Fruit fly (Drosophila melanogaster) whole organism, prepupa: ENCODE data around the gene CG13694.

ENCODE experiments used
- Blimp-1 ChIP-seq: fragments of 200-800 bp; sonication (Bioruptor generic); optimal IDR thresholded peaks from 3 replicates; lab custom pipeline; 2017; ENCODE audit warnings: missing biosample characterization, missing genetic modification characterization, mild to moderate bottlenecking, moderate library complexity, missing genetic modification reagents
- Gug ChIP-seq: fragments of 200-800 bp; sonication (Bioruptor generic); IDR thresholded peaks from 2 replicates; pipeline ENCODE4 v1.3.6; 2022; ENCODE audit warnings: missing biosample characterization, missing genetic modification characterization
- acj6 ChIP-seq: fragments of 200-800 bp; sonication (Bioruptor generic); optimal IDR thresholded peaks from 3 replicates; lab custom pipeline; 2016; ENCODE audit warnings: missing biosample characterization, missing genetic modification characterization
- ss ChIP-seq, 2 experiments: fragments of 200-800 bp; sonication (Bioruptor generic); optimal IDR thresholded peaks; 2 replicates in 1 of 2; 3 replicates in 1 of 2; lab custom pipeline; 2017 to 2018; ENCODE audit warnings: mild to moderate bottlenecking in 2 of 2, missing biosample characterization in 2 of 2, missing genetic modification characterization in 2 of 2, moderate library complexity in 1 of 2

DNA sequence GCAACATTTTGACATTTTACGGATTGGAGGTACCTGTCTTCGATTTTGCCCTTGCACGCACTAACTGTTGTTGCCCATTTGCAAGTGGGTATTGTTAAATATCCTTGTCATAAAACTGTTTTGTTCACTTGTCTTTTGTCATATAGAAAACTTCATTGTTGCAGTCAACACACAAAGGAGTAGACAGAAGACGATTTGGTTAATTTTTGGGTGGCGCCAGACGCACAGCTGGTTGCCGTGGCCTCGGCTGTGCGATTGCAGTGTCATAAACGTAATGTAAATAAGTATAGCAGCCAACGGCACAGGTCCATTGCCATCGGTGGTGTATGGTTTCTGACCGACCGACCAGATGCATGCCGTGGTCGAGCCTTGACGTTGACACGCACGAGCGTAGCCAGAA lies 25.0 kb downstream of the CG13694 start:
- TF ChIP-seq Gug (GFP tag; lab: Robert Waterston, UW): no peak
- TF ChIP-seq acj6: no peak
- TF ChIP-seq Blimp-1 (GFP tag; lab: Kevin White, UChicago): no peak
- TF ChIP-seq ss (GFP tag; optimal IDR thresholded peaks at IDR 0.05; lab: Kevin White, UChicago): no peak
